Fruit fly (Drosophila melanogaster) ovary, adult (tissue): ENCODE results near the gene CG31515.

Source experiments
- CG17801 ChIP-seq: fragments of 200-800 bp; optimal IDR thresholded peaks from 2 replicates; lab custom pipeline; 2019; ENCODE audit warnings: missing biosample characterization, mild to moderate bottlenecking, missing genetic modification characterization, moderate library complexity; ENCODE audit not compliant: partially characterized antibody

Gene CG31515

dm6 chr3R:23388798-23389197 is at the start of gene CG31515:
TSS of gene CG31515 (minus strand) at chr3R:23388898.
- TF ChIP-seq CG17801 (GFP tag; lab: Kevin White, UChicago), result no peak

DNA sequence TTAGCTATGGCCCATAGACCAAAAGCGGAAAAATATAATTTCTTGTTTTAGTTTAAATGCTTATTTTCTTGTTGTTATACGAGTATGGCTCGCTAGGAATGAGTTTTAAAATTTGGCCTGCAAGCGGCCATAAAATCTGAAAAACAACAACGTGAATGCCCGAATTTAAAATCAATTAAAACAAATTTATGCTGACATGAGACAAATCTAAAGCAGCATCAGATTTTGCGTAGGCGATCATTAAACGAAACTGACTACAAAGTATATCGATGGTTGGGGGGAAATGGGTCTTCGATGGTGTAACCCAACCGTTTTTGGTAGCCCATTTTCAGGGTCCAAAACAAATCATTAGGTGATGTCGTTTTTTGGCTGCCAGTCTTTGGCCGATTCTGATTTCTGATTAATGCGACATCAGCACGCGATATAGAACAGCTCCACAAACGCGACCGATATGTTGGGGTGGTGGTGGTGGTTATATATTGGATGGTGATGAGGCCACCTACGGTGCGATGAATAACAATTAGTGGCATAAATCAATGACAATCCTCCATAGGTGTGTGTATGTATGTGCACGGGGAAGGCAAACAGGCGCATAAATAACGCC is 49.6 kb upstream of the CG31515 start:
- TF ChIP-seq CG17801 (GFP tag; lab: Kevin White, UChicago), result no peak

DNA sequence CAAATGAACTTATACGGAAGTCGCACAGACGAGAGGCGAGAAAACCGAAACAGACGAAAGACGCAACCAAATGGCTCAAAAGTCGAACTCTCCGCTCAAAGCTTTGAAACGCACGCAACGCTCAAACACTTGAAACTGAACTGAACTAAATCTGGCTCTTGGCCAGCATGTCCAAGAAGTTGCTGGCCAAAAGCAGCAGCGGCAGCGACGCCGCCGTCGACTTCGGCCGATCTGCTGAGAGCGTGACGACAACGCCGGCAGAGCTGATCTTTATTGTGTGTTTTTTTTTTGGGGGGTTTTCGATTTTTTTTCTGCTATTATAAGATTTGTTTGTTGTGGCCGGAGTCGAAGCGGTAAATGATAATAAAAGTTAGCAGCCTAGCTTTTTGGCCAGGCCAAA is 42.7 kb upstream of the CG31515 start:
- no peak for TF ChIP-seq CG17801 (GFP tag; lab: Kevin White, UChicago)

- no peak for TF ChIP-seq CG17801 (GFP tag; lab: Kevin White, UChicago)
Measured at dm6 chr3R:23425929-23426328, 37.2 kb upstream of the CG31515 start, which contains the start of gene CG43694. TSS of gene CG43694 (minus strand) at chr3R:23426029.

DNA sequence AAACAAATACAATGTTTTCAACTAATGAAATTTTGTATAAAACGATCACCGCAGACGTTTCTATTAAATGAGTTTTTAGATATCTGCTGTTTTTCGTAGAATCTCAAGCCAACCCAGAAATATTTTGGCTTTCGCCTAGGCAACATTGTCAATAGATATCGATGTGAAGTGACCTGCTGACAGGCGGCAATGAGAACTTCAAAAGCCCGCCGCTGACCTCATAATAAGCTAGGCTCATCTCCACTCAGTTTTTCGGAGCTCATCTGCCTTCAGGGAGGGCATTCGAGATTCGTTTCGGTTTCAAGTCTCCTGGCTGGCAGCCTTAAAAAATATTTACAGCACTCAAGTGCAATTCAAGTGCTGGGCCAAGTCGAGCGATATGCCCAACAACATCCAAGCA is 36.4 kb upstream of the CG31515 start:
- TF ChIP-seq CG17801 (GFP tag; lab: Kevin White, UChicago), result no peak

dm6 chr3R:23421925-23422324 is 33.2 kb upstream of the CG31515 start:
- TF ChIP-seq CG17801 (GFP tag; lab: Kevin White, UChicago), result no peak

dm6 chr3R:23417650-23418049 is 29.0 kb upstream of the CG31515 start:
- TF ChIP-seq CG17801 (GFP tag; lab: Kevin White, UChicago), result no peak

dm6 chr3R:23416579-23416978 is 27.9 kb upstream of the CG31515 start:
- TF ChIP-seq CG17801 (GFP tag; lab: Kevin White, UChicago), result no peak

dm6 chr3R:23407880-23408279 is 19.2 kb upstream of the CG31515 start:
- no peak for TF ChIP-seq CG17801 (GFP tag; lab: Kevin White, UChicago)

dm6 chr3R:23405209-23405608 is 16.5 kb upstream of the CG31515 start, which contains the start of gene Ir94e:
TSS of gene Ir94e (plus strand) at chr3R:23405509.
- no peak for TF ChIP-seq CG17801 (GFP tag; lab: Kevin White, UChicago)

dm6 chr3R:23403628-23404027 is 14.9 kb upstream of the CG31515 start, which contains the start of gene CG17380:
TSS of gene CG17380 (minus strand) at chr3R:23403728.
- no peak for TF ChIP-seq CG17801 (GFP tag; lab: Kevin White, UChicago)

dm6 chr3R:23402508-23402907 is 13.8 kb upstream of the CG31515 start, which contains the start of gene Ir94d:
TSS of gene Ir94d (plus strand) at chr3R:23402808.
- no peak for TF ChIP-seq CG17801 (GFP tag; lab: Kevin White, UChicago)

dm6 chr3R:23401519-23401918 is 12.8 kb upstream of the CG31515 start:
- TF ChIP-seq CG17801 (GFP tag; lab: Kevin White, UChicago), result no peak

DNA sequence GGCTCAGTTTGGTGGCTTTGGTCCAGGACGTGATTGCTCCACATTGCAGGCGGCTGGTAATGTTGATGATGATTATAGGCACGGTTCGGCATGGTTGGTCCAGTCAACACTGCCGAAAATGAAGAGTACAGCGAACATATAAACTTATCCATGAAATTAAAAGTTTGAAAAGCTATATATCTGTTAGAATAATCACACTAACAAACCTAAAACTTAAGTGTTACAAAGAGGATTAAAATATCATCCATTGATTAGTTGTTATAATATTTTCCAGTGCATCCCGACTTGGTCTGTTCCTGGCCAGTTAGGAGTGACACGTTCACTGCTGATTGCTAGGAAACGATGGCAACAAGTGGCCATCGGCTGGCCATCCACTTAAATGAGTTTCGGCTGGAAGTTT is 11.0 kb upstream of the CG31515 start:
- no peak for TF ChIP-seq CG17801 (GFP tag; lab: Kevin White, UChicago)

DNA sequence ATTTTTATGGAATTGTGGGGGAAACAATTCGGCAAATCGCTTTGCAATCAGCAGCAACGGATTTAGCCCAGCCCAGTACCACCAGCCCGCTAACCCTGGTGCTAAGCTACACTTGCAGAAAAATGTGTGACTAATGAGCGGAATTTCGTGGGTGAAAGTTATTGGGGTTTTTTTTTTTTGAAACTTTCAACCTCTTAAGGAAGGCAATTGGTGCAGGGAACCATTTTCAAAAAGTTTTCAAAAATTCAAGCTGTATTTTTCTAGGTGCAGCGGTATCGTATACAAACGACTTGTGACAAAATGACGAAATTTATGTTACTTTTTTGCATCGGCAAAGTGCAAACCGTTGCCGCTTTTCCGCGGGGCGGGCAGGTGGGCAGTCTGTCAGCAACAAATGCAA is 10.3 kb upstream of the CG31515 start:
- TF ChIP-seq CG17801 (GFP tag; lab: Kevin White, UChicago), result no peak

DNA sequence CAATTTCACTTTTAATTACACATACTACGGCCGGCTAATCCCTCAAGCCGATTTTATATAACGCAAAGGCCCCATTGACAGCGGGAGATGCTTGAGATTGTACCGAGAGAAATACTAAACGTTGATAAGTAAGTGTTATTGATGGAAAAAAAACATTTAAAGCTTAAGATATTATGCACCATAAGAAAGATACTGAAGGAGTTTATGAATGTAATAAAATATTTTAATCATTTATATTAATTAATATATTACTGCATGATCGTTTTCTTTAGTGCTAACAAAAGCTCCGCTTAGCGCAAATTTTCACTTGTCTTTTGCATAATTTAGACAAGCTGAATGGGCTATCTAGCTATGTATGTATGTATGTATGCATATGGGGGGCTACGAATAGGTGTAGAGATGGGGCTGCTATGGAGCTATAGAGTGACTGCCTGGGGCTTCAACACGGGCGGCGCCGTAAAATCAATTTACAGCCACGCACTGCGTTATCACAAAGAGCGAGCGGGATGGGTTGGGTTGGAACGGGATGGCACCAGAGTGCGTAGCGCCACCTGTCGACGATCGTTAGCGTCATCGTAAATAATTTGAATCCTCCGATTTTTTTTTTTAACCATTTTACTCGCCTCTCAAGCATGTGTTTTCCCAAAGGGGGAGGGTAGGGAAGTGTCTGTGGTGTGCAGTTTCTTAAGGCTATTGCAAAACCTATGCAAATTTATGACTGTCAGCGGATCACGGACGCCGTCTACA is 8.0 kb upstream of the CG31515 start:
- TF ChIP-seq CG17801 (GFP tag; lab: Kevin White, UChicago), result no peak
